Worm (Caenorhabditis elegans): ENCODE data around the gene T07G12.3.

DNA sequence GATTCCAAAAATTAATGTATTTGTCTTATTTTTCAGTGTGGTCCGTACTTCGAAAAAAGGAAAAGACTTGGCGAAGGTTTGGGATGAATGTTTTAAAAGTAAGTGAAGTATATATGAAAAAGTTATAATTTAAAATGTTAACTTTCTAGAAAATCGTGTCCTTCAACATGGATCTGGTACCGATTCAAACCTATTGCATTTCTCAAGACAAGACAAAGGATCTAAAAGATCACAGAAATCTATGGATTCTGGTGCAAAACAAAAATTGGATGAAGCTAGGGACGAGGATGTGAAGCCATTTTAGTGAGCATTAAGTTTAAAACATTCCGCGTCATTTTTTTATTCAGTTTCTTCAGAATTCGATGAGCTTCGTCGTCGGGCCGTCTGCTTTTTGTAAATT, 21.2 kb downstream of the T07G12.3 start, which contains the start of gene zim-2:
- TF ChIP-seq W03F9.2 (tag; optimal IDR thresholded peaks at IDR 0.05), result no peak
- no peak for TF ChIP-seq him-1 (tag; optimal IDR thresholded peaks at IDR 0.05)
- TF ChIP-seq dao-5 (tag; optimal IDR thresholded peaks at IDR 0.05), result no peak

All from whole organism, L4/young adult.